Fruit fly (Drosophila melanogaster) whole organism, embryonic: ENCODE results near the gene CG14088.
A peak's percentile ranks its signal among the peaks of the same experiment; 100 is the strongest.

Experiments used
- CG12299 ChIP-seq: fragments of 200-800 bp; sonication (Bioruptor generic); optimal IDR thresholded peaks from 2 replicates; lab custom pipeline; 2018; ENCODE audit warnings: missing biosample characterization, mild to moderate bottlenecking, missing genetic modification characterization
- CG13624 ChIP-seq: fragments of 200-800 bp; sonication (Bioruptor generic); optimal IDR thresholded peaks from 2 replicates; lab custom pipeline; 2016; ENCODE audit warnings: missing biosample characterization, missing genetic modification characterization
- CG13894 ChIP-seq: fragments of 200-800 bp; sonication (Bioruptor generic); optimal IDR thresholded peaks from 3 replicates; lab custom pipeline; 2018; ENCODE audit warnings: missing biosample characterization, mild to moderate bottlenecking, missing genetic modification characterization, moderate library complexity
- CG14965 ChIP-seq: fragments of 200-800 bp; sonication (Bioruptor generic); optimal IDR thresholded peaks from 2 replicates; lab custom pipeline; 2016; ENCODE audit warnings: missing biosample characterization, missing genetic modification characterization, borderline replicate concordance
- CG1647 ChIP-seq: fragments of 200-800 bp; sonication (Bioruptor generic); optimal IDR thresholded peaks from 3 replicates; lab custom pipeline; 2016; ENCODE audit warnings: missing biosample characterization, missing genetic modification characterization
- CG17361 ChIP-seq: fragments of 200-800 bp; sonication (Bioruptor generic); IDR thresholded peaks from 3 replicates; pipeline ENCODE4 v1.3.6; 2022; ENCODE audit warnings: missing biosample characterization, missing genetic modification characterization
- CG18262 ChIP-seq: fragments of 200-800 bp; optimal IDR thresholded peaks from 3 replicates; lab custom pipeline; 2019; ENCODE audit warnings: missing biosample characterization, mild to moderate bottlenecking, missing genetic modification characterization, moderate library complexity
- CG1832 ChIP-seq: fragments of 200-800 bp; sonication (Bioruptor generic); optimal IDR thresholded peaks from 2 replicates; lab custom pipeline; 2017; ENCODE audit warnings: missing biosample characterization, mild to moderate bottlenecking, missing genetic modification characterization, inconsistent platforms
- CG18599 ChIP-seq: fragments of 200-800 bp; sonication (Bioruptor generic); optimal IDR thresholded peaks from 3 replicates; lab custom pipeline; 2017; ENCODE audit warnings: missing biosample characterization, missing genetic modification characterization, mild to moderate bottlenecking, moderate library complexity, missing genetic modification reagents
- CG2120 ChIP-seq: fragments of 200-800 bp; sonication (Bioruptor generic); optimal IDR thresholded peaks from 3 replicates; lab custom pipeline; 2016; ENCODE audit warnings: missing biosample characterization, missing genetic modification characterization
- CG3281 ChIP-seq: fragments of 200-800 bp; sonication (Bioruptor generic); optimal IDR thresholded peaks from 3 replicates; lab custom pipeline; 2017; ENCODE audit warnings: missing biosample characterization, mild to moderate bottlenecking, missing genetic modification characterization
- CG33213 ChIP-seq: fragments of 200-800 bp; sonication (Bioruptor generic); optimal IDR thresholded peaks from 3 replicates; lab custom pipeline; 2016; ENCODE audit warnings: missing biosample characterization, missing genetic modification characterization
- CG33557 ChIP-seq: fragments of 200-800 bp; sonication (Bioruptor generic); optimal IDR thresholded peaks from 2 replicates; lab custom pipeline; 2019; ENCODE audit warnings: missing biosample characterization, mild to moderate bottlenecking, missing genetic modification characterization, moderate library complexity
- CG4282 ChIP-seq: fragments of 200-800 bp; sonication (Bioruptor generic); optimal IDR thresholded peaks from 2 replicates; lab custom pipeline; 2016; ENCODE audit warnings: missing biosample characterization, missing genetic modification characterization
- CG4328 ChIP-seq: fragments of 200-800 bp; sonication (Bioruptor generic); optimal IDR thresholded peaks from 3 replicates; lab custom pipeline; 2017; ENCODE audit warnings: missing biosample characterization, missing genetic modification reagents, missing genetic modification characterization
- CG5245 ChIP-seq: fragments of 200-800 bp; sonication (Bioruptor generic); optimal IDR thresholded peaks from 3 replicates; lab custom pipeline; 2016; ENCODE audit warnings: missing biosample characterization, missing genetic modification characterization
- CG5953 ChIP-seq: fragments of 200-800 bp; sonication (Bioruptor generic); IDR thresholded peaks from 2 replicates; pipeline ENCODE4 v1.3.6; 2022; ENCODE audit warnings: missing biosample characterization, missing genetic modification characterization
- CG6254 ChIP-seq: fragments of 200-800 bp; sonication (Bioruptor generic); optimal IDR thresholded peaks from 3 replicates; lab custom pipeline; 2017; ENCODE audit warnings: mild to moderate bottlenecking, missing biosample characterization, missing genetic modification reagents, missing genetic modification characterization
- CG7786 ChIP-seq: fragments of 200-800 bp; sonication (Bioruptor generic); optimal IDR thresholded peaks from 2 replicates; lab custom pipeline; 2016; ENCODE audit warnings: missing biosample characterization, missing genetic modification characterization
- CG7839 ChIP-seq: fragments of 200-800 bp; sonication (Bioruptor generic); optimal IDR thresholded peaks from 3 replicates; lab custom pipeline; 2018; ENCODE audit warnings: missing biosample characterization, mild to moderate bottlenecking, missing genetic modification characterization, moderate library complexity
- CG8765 ChIP-seq: fragments of 200-800 bp; sonication (Bioruptor generic); IDR thresholded peaks from 2 replicates; pipeline ENCODE4 v1.3.6; 2022; ENCODE audit warnings: missing biosample characterization, missing genetic modification characterization
- CrebB ChIP-seq: fragments of 200-800 bp; sonication (Bioruptor generic); optimal IDR thresholded peaks from 3 replicates; lab custom pipeline; 2018; ENCODE audit warnings: missing biosample characterization, mild to moderate bottlenecking, missing genetic modification characterization
- Doc3 ChIP-seq: fragments of 200-800 bp; sonication (Bioruptor generic); IDR thresholded peaks from 3 replicates; pipeline ENCODE4 v1.3.6; 2022; ENCODE audit warnings: missing biosample characterization, missing genetic modification characterization; ENCODE audit not compliant: partially characterized antibody
- Fer2 ChIP-seq: fragments of 200-800 bp; sonication (Bioruptor generic); optimal IDR thresholded peaks from 2 replicates; lab custom pipeline; 2018; ENCODE audit warnings: missing biosample characterization, mild to moderate bottlenecking, missing genetic modification characterization, moderate library complexity
- HmgD ChIP-seq: fragments of 200-800 bp; sonication (Bioruptor generic); optimal IDR thresholded peaks from 3 replicates; lab custom pipeline; 2016; ENCODE audit warnings: missing biosample characterization, missing genetic modification characterization
- Hmr ChIP-seq: fragments of 200-800 bp; sonication (Bioruptor generic); optimal IDR thresholded peaks from 3 replicates; lab custom pipeline; 2017; ENCODE audit warnings: mild to moderate bottlenecking, missing biosample characterization, missing genetic modification reagents, missing genetic modification characterization
- Hr51 ChIP-seq, 2 experiments: fragments of 200-800 bp; sonication (Bioruptor generic); optimal IDR thresholded peaks; 2 replicates in 1 of 2; 3 replicates in 1 of 2; lab custom pipeline; 2016 to 2018; ENCODE audit warnings: missing biosample characterization in 2 of 2, missing genetic modification characterization in 2 of 2, mild to moderate bottlenecking in 1 of 2, moderate library complexity in 1 of 2
- PHDP ChIP-seq: fragments of 200-800 bp; sonication (Bioruptor generic); optimal IDR thresholded peaks from 3 replicates; lab custom pipeline; 2018; ENCODE audit warnings: missing biosample characterization, mild to moderate bottlenecking, missing genetic modification characterization, moderate library complexity
- Rfx ChIP-seq: fragments of 200-800 bp; sonication (Bioruptor generic); IDR thresholded peaks from 2 replicates; pipeline ENCODE4 v1.3.6; 2022; ENCODE audit warnings: missing biosample characterization, missing genetic modification characterization
- bab2 ChIP-seq: fragments of 200-800 bp; sonication (Bioruptor generic); optimal IDR thresholded peaks from 2 replicates; lab custom pipeline; 2016; ENCODE audit warnings: missing biosample characterization, missing genetic modification characterization
- chn ChIP-seq: fragments of 200-800 bp; sonication (Bioruptor generic); optimal IDR thresholded peaks from 2 replicates; lab custom pipeline; 2016; ENCODE audit warnings: missing biosample characterization, missing genetic modification characterization
- corto ChIP-seq: fragments of 200-800 bp; sonication (Bioruptor generic); optimal IDR thresholded peaks from 2 replicates; lab custom pipeline; 2016; ENCODE audit warnings: missing biosample characterization, mild to moderate bottlenecking, missing genetic modification characterization, moderate library complexity
- crc ChIP-seq: fragments of 200-800 bp; sonication (Bioruptor generic); optimal IDR thresholded peaks from 2 replicates; lab custom pipeline; 2016; ENCODE audit warnings: missing biosample characterization, missing genetic modification characterization
- cwo ChIP-seq: fragments of 200-800 bp; sonication (Bioruptor generic); optimal IDR thresholded peaks from 3 replicates; lab custom pipeline; 2017; ENCODE audit warnings: missing biosample characterization, missing genetic modification characterization, mild to moderate bottlenecking, moderate library complexity, missing genetic modification reagents
- gem ChIP-seq: fragments of 200-800 bp; sonication (Bioruptor generic); optimal IDR thresholded peaks from 2 replicates; lab custom pipeline; 2019; ENCODE audit warnings: missing biosample characterization, mild to moderate bottlenecking, missing genetic modification characterization, moderate library complexity
- kah ChIP-seq: fragments of 200-800 bp; sonication (Bioruptor generic); optimal IDR thresholded peaks from 2 replicates; lab custom pipeline; 2018; ENCODE audit warnings: missing biosample characterization, mild to moderate bottlenecking, missing genetic modification characterization
- lbe ChIP-seq: fragments of 200-800 bp; sonication (Bioruptor generic); optimal IDR thresholded peaks from 2 replicates; lab custom pipeline; 2016; ENCODE audit warnings: missing biosample characterization, mild to moderate bottlenecking, missing genetic modification characterization
- mam ChIP-seq: fragments of 200-800 bp; sonication (Bioruptor generic); optimal IDR thresholded peaks from 3 replicates; lab custom pipeline; 2016; ENCODE audit warnings: missing biosample characterization, missing genetic modification characterization
- org-1 ChIP-seq: fragments of 200-800 bp; sonication (Bioruptor generic); optimal IDR thresholded peaks from 2 replicates; lab custom pipeline; 2017; ENCODE audit warnings: missing biosample characterization, missing genetic modification characterization
- pan ChIP-seq, 4 experiments: fragments of >200 bp in 3 of 4; fragments of 200-800 bp in 1 of 4; sonication (Bioruptor generic) in 1 of 4; optimal IDR thresholded peaks in 3 of 4; IDR thresholded peaks in 1 of 4; 2 replicates each; pipeline versions ENCODE4 v1.3.6 to Lab custom; 2017 to 2022; ENCODE audit warnings: missing biosample characterization in 2 of 4, missing genetic modification characterization in 2 of 4, mixed read lengths in 1 of 4
- peb ChIP-seq: fragments of 200-800 bp; sonication (Bioruptor generic); IDR thresholded peaks from 2 replicates; pipeline ENCODE4 v1.3.6; 2022; ENCODE audit warnings: missing biosample characterization, missing genetic modification characterization
- rib ChIP-seq: fragments of 200-800 bp; sonication (Bioruptor generic); IDR thresholded peaks from 2 replicates; pipeline ENCODE4 v1.3.6; 2022; ENCODE audit warnings: missing biosample characterization, missing genetic modification characterization
- sd ChIP-seq: fragments of 200-800 bp; sonication (Bioruptor generic); optimal IDR thresholded peaks from 3 replicates; lab custom pipeline; 2018; ENCODE audit warnings: missing biosample characterization, mild to moderate bottlenecking, missing genetic modification characterization, moderate library complexity
- sens ChIP-seq: fragments of 200-800 bp; sonication (Bioruptor generic); peaks from one replicate; lab custom pipeline; 2016; ENCODE audit warnings: missing biosample characterization, missing genetic modification characterization
- shn ChIP-seq: fragments of 200-800 bp; sonication (Bioruptor generic); optimal IDR thresholded peaks from 3 replicates; lab custom pipeline; 2016; ENCODE audit warnings: missing biosample characterization, missing genetic modification characterization
- unpg ChIP-seq: fragments of 200-800 bp; sonication (Bioruptor generic); optimal IDR thresholded peaks from 3 replicates; lab custom pipeline; 2018; ENCODE audit warnings: missing biosample characterization, mild to moderate bottlenecking, missing genetic modification characterization, moderate library complexity
- z ChIP-seq: fragments of 200-800 bp; sonication (Bioruptor generic); IDR thresholded peaks from 3 replicates; pipeline ENCODE4 v1.3.6; 2022; ENCODE audit warnings: missing biosample characterization, missing genetic modification characterization
- zfh2 ChIP-seq: fragments of 200-800 bp; sonication (Bioruptor generic); optimal IDR thresholded peaks from 2 replicates; lab custom pipeline; 2016; ENCODE audit warnings: missing biosample characterization, missing genetic modification characterization

Gene CG14088

dm6 chr3L:19254715-19255428 lies 15.6 kb downstream of the CG14088 start, which contains the start of the genes mRpL21 and rept (continued):
- peak; percentile 73 for TF ChIP-seq Hmr (GFP tag; lab: Kevin White, UChicago)
- TF ChIP-seq CG2120 (GFP tag; lab: Kevin White, UChicago) = peak; percentile 87
- TF ChIP-seq CG5953 (GFP tag; lab: Robert Waterston, UW) = no peak
- peak; percentile 52 for TF ChIP-seq unpg (GFP tag; lab: Kevin White, UChicago)
- peak; percentile 22 for TF ChIP-seq CG33213 (GFP tag; lab: Kevin White, UChicago)
- peak; percentile 9 for TF ChIP-seq CG4328 (GFP tag; lab: Kevin White, UChicago)
- TF ChIP-seq crc (GFP tag; lab: Kevin White, UChicago) = no peak
- peak; percentile 66 for TF ChIP-seq mam (GFP tag; lab: Kevin White, UChicago)
- no peak for TF ChIP-seq lbe
- TF ChIP-seq CG5245 (GFP tag; lab: Kevin White, UChicago) = peak; percentile 37
- TF ChIP-seq shn = peak; percentile 57
- peak; percentile 48 for TF ChIP-seq CG7839 (tag; lab: Kevin White, UChicago)
- TF ChIP-seq chn (GFP tag; lab: Kevin White, UChicago) = peak; percentile 48
- peak; percentile 29 for TF ChIP-seq org-1 (GFP tag; lab: Kevin White, UChicago)
- TF ChIP-seq CG1647 = peak; percentile 13
- TF ChIP-seq PHDP = peak; percentile 61
- peak; percentile 29 to 70 for TF ChIP-seq Hr51 (GFP tag; optimal IDR thresholded peaks at IDR 0.05; lab: Kevin White, UChicago)
- TF ChIP-seq CrebB (tag; lab: Kevin White, UChicago) = peak; percentile 47
- peak; percentile 45 for TF ChIP-seq cwo (GFP tag; lab: Kevin White, UChicago)
- TF ChIP-seq Doc3 (GFP tag; lab: Robert Waterston, UW) = no peak
- peak; percentile 49; the same call in 1 of the 3 replicates for TF ChIP-seq CG17361 (GFP tag; lab: Robert Waterston, UW)
- peak; percentile 21 for TF ChIP-seq CG18262 (tag; lab: Kevin White, UChicago)
- TF ChIP-seq CG18599 (GFP tag; lab: Kevin White, UChicago) = peak; percentile 59
- TF ChIP-seq CG1832 (GFP tag; lab: Kevin White, UChicago) = no peak
- TF ChIP-seq gem (tag; lab: Kevin White, UChicago) = peak; percentile 48
- TF ChIP-seq pan (optimal IDR thresholded peaks at IDR 0.05; lab: Kevin White, UChicago) = no peak
- TF ChIP-seq pan (GFP tag; optimal IDR thresholded peaks at IDR 0.05 in 1 of 2, IDR thresholded peaks at IDR 0.05 in 1 of 2) = peak in 1 of 2 experiments; percentile 42
- no peak for TF ChIP-seq kah (GFP tag; lab: Kevin White, UChicago)
- TF ChIP-seq rib = no peak
- peak; percentile 74 for TF ChIP-seq zfh2 (GFP tag; lab: Kevin White, UChicago)
- no peak for TF ChIP-seq peb
- TF ChIP-seq bab2 = peak; percentile 56
- peak; percentile 38 for TF ChIP-seq CG4282
- TF ChIP-seq CG14965 (GFP tag; lab: Kevin White, UChicago) = no peak
- TF ChIP-seq Rfx (GFP tag; lab: Robert Waterston, UW) = peak; percentile 77
- peak; percentile 2 for TF ChIP-seq Fer2
- no peak for TF ChIP-seq z
- TF ChIP-seq corto (GFP tag; lab: Kevin White, UChicago) = no peak
- TF ChIP-seq CG3281 (GFP tag; lab: Kevin White, UChicago) = peak; percentile 87
- peak; percentile 89 for TF ChIP-seq sens (GFP tag; lab: Kevin White, UChicago)
- TF ChIP-seq CG13624 = peak; percentile 78
- peak; percentile 30 for TF ChIP-seq sd (tag; lab: Kevin White, UChicago)
- TF ChIP-seq CG7786 (GFP tag; lab: Kevin White, UChicago) = peak; percentile 50
- TF ChIP-seq CG8765 (GFP tag; lab: Robert Waterston, UW) = no peak
- no peak for TF ChIP-seq HmgD (GFP tag; lab: Kevin White, UChicago)
- TF ChIP-seq CG13894 = peak; percentile 5
- peak; percentile 33 for TF ChIP-seq CG12299
- peak; percentile 34 for TF ChIP-seq CG33557
- peak; percentile 31 for TF ChIP-seq CG6254 (GFP tag; lab: Kevin White, UChicago)
